Worm (Caenorhabditis elegans) whole organism, L4 larva: ENCODE data around the gene D1086.11.
A peak's percentile ranks its signal among the peaks of the same experiment; 100 is the strongest.
"Not testable (repeated sequence)": the region's sequence is repeated elsewhere in the genome, so short reads cannot be mapped to it uniquely, and the experiment has no call there.

Source experiments
- D1046.2 ChIP-seq: fragments of 200-800 bp; sonication (Bioruptor generic); IDR thresholded peaks from 2 replicates; pipeline ENCODE4 v1.3.6; 2022; ENCODE audit warnings: missing genetic modification characterization, missing compliant biosample characterization
- F44E2.7 ChIP-seq: fragments of 200-800 bp; sonication (Bioruptor generic); IDR thresholded peaks from 2 replicates; pipeline ENCODE4 v2.1.2; 2022; ENCODE audit warnings: missing genetic modification characterization, missing compliant biosample characterization
- Y75B8A.6 ChIP-seq: fragments of 200-800 bp; sonication (Bioruptor generic); IDR thresholded peaks from 2 replicates; pipeline ENCODE4 v1.3.6; 2022; ENCODE audit warnings: missing genetic modification reagents, missing genetic modification characterization, missing compliant biosample characterization
- ZK337.2 ChIP-seq: fragments of 200-800 bp; sonication (Bioruptor generic); IDR thresholded peaks from 2 replicates; pipeline ENCODE4 v1.3.6; 2022; ENCODE audit warnings: missing genetic modification reagents, missing genetic modification characterization, missing compliant biosample characterization
- aha-1 ChIP-seq: fragments of 150-350 bp; peaks from one replicate; lab custom pipeline; 2014; ENCODE audit warnings: missing biosample characterization, missing genetic modification characterization
- arid-1 ChIP-seq: fragments of 200-800 bp; sonication (Bioruptor generic); conservative IDR thresholded peaks from 2 replicates; pipeline ENCODE4 v1.3.6; 2022; ENCODE audit warnings: missing genetic modification reagents, missing genetic modification characterization, missing compliant biosample characterization
- ceh-20 ChIP-seq: fragments of 200-800 bp; sonication (Bioruptor generic); IDR thresholded peaks from 2 replicates; pipeline ENCODE4 v1.3.6; 2022; ENCODE audit warnings: missing genetic modification reagents, missing genetic modification characterization, missing compliant biosample characterization
- ceh-32 ChIP-seq: sonication (generic microtip); optimal IDR thresholded peaks from 2 replicates; lab custom pipeline; 2016; ENCODE audit warnings: mild to moderate bottlenecking, missing genetic modification characterization, missing compliant biosample characterization; ENCODE audit not compliant: poor library complexity
- ceh-44 ChIP-seq: fragments of 200-800 bp; sonication (Bioruptor generic); IDR thresholded peaks from 2 replicates; pipeline ENCODE4 v1.3.6; 2022; ENCODE audit warnings: missing genetic modification reagents, missing genetic modification characterization, missing compliant biosample characterization
- ces-1 ChIP-seq: fragments of 150-350 bp; sonication (generic microtip); optimal IDR thresholded peaks from 4 replicates; lab custom pipeline; 2014; ENCODE audit warnings: missing biosample characterization, missing genetic modification reagents, missing genetic modification characterization
- cey-2 ChIP-seq: sonication (generic microtip); optimal IDR thresholded peaks from 3 replicates; lab custom pipeline; 2017; ENCODE audit warnings: missing genetic modification characterization, mild to moderate bottlenecking, missing compliant biosample characterization, antibody characterized with exemption, borderline replicate concordance; ENCODE audit not compliant: insufficient read depth
- ctbp-1 ChIP-seq: fragments of 200-800 bp; sonication (Bioruptor generic); IDR thresholded peaks from 2 replicates; pipeline ENCODE4 v1.3.6; 2022; ENCODE audit warnings: missing genetic modification reagents, missing genetic modification characterization, missing compliant biosample characterization
- duxl-1 ChIP-seq: sonication (generic microtip); optimal IDR thresholded peaks from 2 replicates; lab custom pipeline; 2016; ENCODE audit warnings: mild to moderate bottlenecking, missing genetic modification characterization, moderate library complexity, missing compliant biosample characterization; ENCODE audit not compliant: poor library complexity
- dve-1 ChIP-seq: sonication (generic microtip); optimal IDR thresholded peaks from 2 replicates; lab custom pipeline; 2017; ENCODE audit warnings: antibody characterized with exemption, mild to moderate bottlenecking, missing genetic modification characterization, missing compliant biosample characterization; ENCODE audit not compliant: insufficient read depth
- gei-8 ChIP-seq: fragments of 200-800 bp; sonication (Bioruptor generic); optimal IDR thresholded peaks from 2 replicates; lab custom pipeline; 2018; ENCODE audit warnings: mild to moderate bottlenecking, missing genetic modification characterization, missing compliant biosample characterization
- hlh-11 ChIP-seq: fragments of 200-800 bp; sonication (Bioruptor generic); optimal IDR thresholded peaks from 2 replicates; lab custom pipeline; 2018; ENCODE audit warnings: mild to moderate bottlenecking, missing genetic modification characterization, missing compliant biosample characterization
- hmg-1.1 ChIP-seq: fragments of 200-800 bp; sonication (Bioruptor generic); IDR thresholded peaks from 2 replicates; pipeline ENCODE4 v1.3.6; 2022; ENCODE audit warnings: missing genetic modification reagents, missing genetic modification characterization, missing compliant biosample characterization
- jun-1 ChIP-seq: fragments of 150-350 bp; optimal IDR thresholded peaks from 2 replicates; lab custom pipeline; 2014; ENCODE audit warnings: missing biosample characterization, missing genetic modification reagents, missing genetic modification characterization
- lin-29 ChIP-seq: fragments of 200-800 bp; sonication (Bioruptor generic); IDR thresholded peaks from 2 replicates; pipeline ENCODE4 v1.3.6; 2022; ENCODE audit warnings: missing genetic modification reagents, missing genetic modification characterization, missing compliant biosample characterization
- madf-9 ChIP-seq: fragments of 200-800 bp; sonication (Bioruptor generic); conservative IDR thresholded peaks from 2 replicates; pipeline ENCODE4 v1.3.6; 2022; ENCODE audit warnings: missing genetic modification reagents, missing genetic modification characterization, missing compliant biosample characterization
- mep-1 ChIP-seq: fragments of 150-350 bp; sonication (generic microtip); optimal IDR thresholded peaks from 3 replicates; lab custom pipeline; 2014; ENCODE audit warnings: missing biosample characterization, missing genetic modification characterization
- mes-2 ChIP-seq: sonication (generic microtip); optimal IDR thresholded peaks from 2 replicates; lab custom pipeline; 2016; ENCODE audit warnings: missing genotype, mild to moderate bottlenecking, missing genetic modification characterization, missing compliant biosample characterization; ENCODE audit not compliant: poor library complexity, severe bottlenecking
- mxl-3 ChIP-seq: fragments of 200-800 bp; sonication (Bioruptor generic); optimal IDR thresholded peaks from 2 replicates; lab custom pipeline; 2018; ENCODE audit warnings: mild to moderate bottlenecking, missing genetic modification characterization, missing compliant biosample characterization
- nhr-10 ChIP-seq: fragments of 150-350 bp; optimal IDR thresholded peaks from 2 replicates; lab custom pipeline; 2014; ENCODE audit warnings: missing biosample characterization, missing genetic modification characterization
- nhr-11 ChIP-seq: fragments of 150-350 bp; optimal IDR thresholded peaks from 2 replicates; lab custom pipeline; 2014; ENCODE audit warnings: missing biosample characterization, missing genetic modification characterization
- nhr-25 ChIP-seq: sonication (generic microtip); optimal IDR thresholded peaks from 2 replicates; lab custom pipeline; 2017; ENCODE audit warnings: missing genetic modification characterization, mild to moderate bottlenecking, missing compliant biosample characterization, antibody characterized with exemption, moderate library complexity, borderline replicate concordance; ENCODE audit not compliant: insufficient read depth
- nhr-41 ChIP-seq: fragments of 200-800 bp; sonication (Bioruptor generic); IDR thresholded peaks from 2 replicates; pipeline ENCODE4 v1.3.6; 2022; ENCODE audit warnings: missing genetic modification reagents, missing genetic modification characterization, missing compliant biosample characterization
- nhr-42 ChIP-seq: fragments of 200-800 bp; sonication (Bioruptor generic); IDR thresholded peaks from 2 replicates; pipeline ENCODE4 v1.3.6; 2022; ENCODE audit warnings: missing genetic modification characterization, missing compliant biosample characterization
- nhr-76 ChIP-seq: fragments of 150-350 bp; optimal IDR thresholded peaks from 2 replicates; lab custom pipeline; 2014; ENCODE audit warnings: missing biosample characterization, missing genetic modification characterization
- nhr-77 ChIP-seq: fragments of 150-350 bp; optimal IDR thresholded peaks from 2 replicates; lab custom pipeline; 2014; ENCODE audit warnings: missing biosample characterization, missing genetic modification characterization
- php-3 ChIP-seq: fragments of 200-800 bp; sonication (Bioruptor generic); IDR thresholded peaks from 2 replicates; pipeline ENCODE4 v1.3.6; 2022; ENCODE audit warnings: missing genetic modification reagents, missing genetic modification characterization, missing compliant biosample characterization
- sdz-12 ChIP-seq: fragments of 200-800 bp; sonication (Bioruptor generic); optimal IDR thresholded peaks from 2 replicates; lab custom pipeline; 2018; ENCODE audit warnings: mild to moderate bottlenecking, missing genetic modification characterization, missing compliant biosample characterization
- set-16 ChIP-seq: fragments of 200-800 bp; sonication (Bioruptor generic); IDR thresholded peaks from 2 replicates; pipeline ENCODE4 v1.3.6; 2022; ENCODE audit warnings: missing genetic modification reagents, missing genetic modification characterization, missing compliant biosample characterization
- spr-1 ChIP-seq: sonication (generic microtip); optimal IDR thresholded peaks from 2 replicates; lab custom pipeline; 2016; ENCODE audit warnings: mild to moderate bottlenecking, missing genetic modification characterization, missing compliant biosample characterization
- spr-3 ChIP-seq: fragments of 200-800 bp; sonication (Bioruptor generic); optimal IDR thresholded peaks from 2 replicates; lab custom pipeline; 2018; ENCODE audit warnings: mild to moderate bottlenecking, missing genetic modification characterization, missing compliant biosample characterization
- tag-97 ChIP-seq: fragments of 200-800 bp; sonication (Bioruptor generic); IDR thresholded peaks from 2 replicates; pipeline ENCODE4 v1.3.6; 2022; ENCODE audit warnings: missing genetic modification characterization, missing compliant biosample characterization
- tra-1 ChIP-seq: fragments of 200-800 bp; sonication (Bioruptor generic); IDR thresholded peaks from 2 replicates; pipeline ENCODE4 v1.3.6; 2022; ENCODE audit warnings: missing genetic modification reagents, missing genetic modification characterization, missing compliant biosample characterization
- unc-130 ChIP-seq: sonication (generic microtip); optimal IDR thresholded peaks from 2 replicates; lab custom pipeline; 2016; ENCODE audit warnings: missing genetic modification reagents, missing genetic modification characterization, missing compliant biosample characterization
- unc-62 ChIP-seq, 3 experiments: fragments of 150-350 bp in 1 of 3; sonication (generic microtip); optimal IDR thresholded peaks in 2 of 3; peaks in 1 of 3; 1 replicate in 1 of 3; 2 replicates in 2 of 3; lab custom pipeline; 2014 to 2017; ENCODE audit warnings: missing biosample characterization in 3 of 3, missing genetic modification characterization in 3 of 3, missing genetic modification reagents in 3 of 3, missing genotype in 1 of 3
- vab-7 ChIP-seq: fragments of 200-800 bp; sonication (Bioruptor generic); IDR thresholded peaks from 2 replicates; pipeline ENCODE4 v1.3.6; 2022; ENCODE audit warnings: missing genetic modification reagents, missing genetic modification characterization, missing compliant biosample characterization
- zfp-3 ChIP-seq: fragments of 200-800 bp; sonication (Bioruptor generic); conservative IDR thresholded peaks from 2 replicates; pipeline ENCODE4 v1.3.6; 2022; ENCODE audit warnings: missing genetic modification reagents, missing genetic modification characterization, missing compliant biosample characterization
- ztf-7 ChIP-seq: fragments of 150-350 bp; optimal IDR thresholded peaks from 2 replicates; lab custom pipeline; 2014; ENCODE audit warnings: missing biosample characterization, missing genetic modification characterization

Gene D1086.11

ce11 chrV:14055097-14055496, 19.2 kb upstream of the D1086.11 start (continued):
- peak; percentile 55 for TF ChIP-seq nhr-25 (tag; lab: Kevin White, UChicago)
- TF ChIP-seq ceh-20 = peak; percentile 98
- peak; percentile 39 for TF ChIP-seq jun-1 (tag; lab: Kevin White, UChicago)
- peak; percentile 94 for TF ChIP-seq arid-1
- peak; percentile 84 for TF ChIP-seq spr-1 (tag; lab: Kevin White, UChicago)
- peak; percentile 95 for TF ChIP-seq hlh-11 (tag; lab: Kevin White, UChicago)
- TF ChIP-seq aha-1 (tag; lab: Kevin White, UChicago) = peak; percentile 97
- TF ChIP-seq dve-1 = peak; percentile 93
- peak; percentile 96 for TF ChIP-seq zfp-3 (GFP tag; lab: Robert Waterston, UW)
- TF ChIP-seq mes-2 = peak; percentile 100
- peak; percentile 78 for TF ChIP-seq set-16 (GFP tag; lab: Robert Waterston, UW)
- peak; percentile 94 for TF ChIP-seq vab-7
- peak; percentile 98 for TF ChIP-seq ctbp-1
- TF ChIP-seq mep-1 = peak; percentile 90
- peak; percentile 61 for TF ChIP-seq nhr-11 (tag; lab: Kevin White, UChicago)
- TF ChIP-seq ztf-7 = peak; percentile 70
- peak; percentile 86 for TF ChIP-seq F44E2.7
- peak; percentile 91; the same call in 1 of the 2 replicates for TF ChIP-seq Y75B8A.6 (GFP tag; lab: Robert Waterston, UW)
- TF ChIP-seq ceh-32 (tag; lab: Kevin White, UChicago) = peak; percentile 59
- TF ChIP-seq D1046.2 (GFP tag; lab: Robert Waterston, UW) = peak; percentile 96
- peak; percentile 85 for TF ChIP-seq mxl-3 (GFP tag; lab: Kevin White, UChicago)
- TF ChIP-seq duxl-1 (tag; lab: Kevin White, UChicago) = peak; percentile 97
- peak; percentile 69 for TF ChIP-seq ces-1 (GFP tag; lab: Kevin White, UChicago)
- TF ChIP-seq ZK337.2 (GFP tag; lab: Robert Waterston, UW) = peak; percentile 99
- TF ChIP-seq hmg-1.1 (GFP tag; lab: Robert Waterston, UW) = peak; percentile 92
- TF ChIP-seq spr-3 = peak; percentile 57
- peak; percentile 83 for TF ChIP-seq lin-29 (GFP tag; lab: Robert Waterston, UW)
- peak; percentile 96 for TF ChIP-seq ceh-44 (GFP tag; lab: Robert Waterston, UW)
- TF ChIP-seq gei-8 (GFP tag; lab: Kevin White, UChicago) = peak; percentile 53
- peak; percentile 54 for TF ChIP-seq nhr-77 (tag; lab: Kevin White, UChicago)
- peak; percentile 93 for TF ChIP-seq tag-97 (GFP tag; lab: Robert Waterston, UW)
- TF ChIP-seq nhr-42 (GFP tag; lab: Robert Waterston, UW) = peak; percentile 97
- peak; percentile 85 for TF ChIP-seq sdz-12
- peak; percentile 98 for TF ChIP-seq tra-1 (GFP tag; lab: Robert Waterston, UW)
- TF ChIP-seq madf-9 = peak; percentile 97
- peak; percentile 35 for TF ChIP-seq nhr-10 (tag; lab: Kevin White, UChicago)
- TF ChIP-seq php-3 (GFP tag; lab: Robert Waterston, UW) = peak; percentile 97
- peak in 1 of 2 experiments; percentile 99 for TF ChIP-seq unc-62 (GFP tag; optimal IDR thresholded peaks at IDR 0.05 in 1 of 2; lab: Kevin White, UChicago)
- not testable (repeated sequence) for TF ChIP-seq unc-62 (tag; optimal IDR thresholded peaks at IDR 0.05; lab: Kevin White, UChicago)
- peak; percentile 81 for TF ChIP-seq unc-130 (GFP tag; lab: Kevin White, UChicago)
- peak; percentile 65 for TF ChIP-seq nhr-76
- TF ChIP-seq cey-2 = peak; percentile 1
- peak; percentile 74; the same call in 1 of the 2 replicates for TF ChIP-seq nhr-41
